Fruit fly (Drosophila melanogaster) whole organism, prepupa: ENCODE data around the gene CG5902.
A peak's percentile ranks its signal among the peaks of the same experiment; 100 is the strongest.

Experiments
- CG10631 ChIP-seq: fragments of 200-800 bp; sonication (Bioruptor generic); optimal IDR thresholded peaks from 2 replicates; lab custom pipeline; 2016; ENCODE audit warnings: missing biosample characterization, missing genetic modification characterization
- CG10669 ChIP-seq: fragments of 200-800 bp; sonication (Bioruptor generic); optimal IDR thresholded peaks from 3 replicates; lab custom pipeline; 2018; ENCODE audit warnings: missing biosample characterization, mild to moderate bottlenecking, missing genetic modification characterization, moderate library complexity
- CG11762 ChIP-seq: fragments of 200-800 bp; sonication (Bioruptor generic); optimal IDR thresholded peaks from 3 replicates; lab custom pipeline; 2016; ENCODE audit warnings: missing biosample characterization, missing genetic modification characterization; ENCODE audit not compliant: insufficient read depth
- CG11902 ChIP-seq: fragments of 200-800 bp; sonication (Bioruptor generic); optimal IDR thresholded peaks from 3 replicates; lab custom pipeline; 2016; ENCODE audit warnings: missing biosample characterization, missing genetic modification characterization
- CG15336 ChIP-seq: fragments of 200-800 bp; sonication (Bioruptor generic); IDR thresholded peaks from 2 replicates; pipeline ENCODE4 v1.3.6; 2022; ENCODE audit warnings: missing biosample characterization, missing genetic modification characterization
- CG1621 ChIP-seq: fragments of 200-800 bp; sonication (Bioruptor generic); optimal IDR thresholded peaks from 3 replicates; lab custom pipeline; 2018; ENCODE audit warnings: missing biosample characterization, mild to moderate bottlenecking, missing genetic modification characterization
- CG16779 ChIP-seq: fragments of 200-800 bp; sonication (Bioruptor generic); optimal IDR thresholded peaks from 3 replicates; lab custom pipeline; 2017; ENCODE audit warnings: missing biosample characterization, mild to moderate bottlenecking, missing genetic modification characterization
- CG3032 ChIP-seq: fragments of 200-800 bp; optimal IDR thresholded peaks from 2 replicates; lab custom pipeline; 2019; ENCODE audit warnings: missing biosample characterization, mild to moderate bottlenecking, missing genetic modification characterization, moderate library complexity
- CG31627 ChIP-seq: fragments of 200-800 bp; sonication (Bioruptor generic); optimal IDR thresholded peaks from 3 replicates; lab custom pipeline; 2016; ENCODE audit warnings: missing biosample characterization, missing genetic modification characterization
- CG32006 ChIP-seq: fragments of 200-800 bp; sonication (Bioruptor generic); optimal IDR thresholded peaks from 3 replicates; lab custom pipeline; 2017; ENCODE audit warnings: missing biosample characterization, mild to moderate bottlenecking, missing genetic modification characterization
- CG34406 ChIP-seq: fragments of 200-800 bp; sonication (Bioruptor generic); optimal IDR thresholded peaks from 3 replicates; lab custom pipeline; 2016; ENCODE audit warnings: missing biosample characterization, missing genetic modification characterization
- CG4318 ChIP-seq: fragments of 200-800 bp; sonication (Bioruptor generic); optimal IDR thresholded peaks from 3 replicates; lab custom pipeline; 2017; ENCODE audit warnings: missing biosample characterization, mild to moderate bottlenecking, missing genetic modification characterization
- CG6163 ChIP-seq: fragments of 200-800 bp; sonication (Bioruptor generic); IDR thresholded peaks from 3 replicates; pipeline ENCODE4 v1.3.6; 2022; ENCODE audit warnings: missing biosample characterization, missing genetic modification characterization
- CG6808 ChIP-seq: fragments of 200-800 bp; sonication (Bioruptor generic); optimal IDR thresholded peaks from 3 replicates; lab custom pipeline; 2017; ENCODE audit warnings: missing biosample characterization, missing genetic modification characterization, mild to moderate bottlenecking, moderate library complexity, missing genetic modification reagents
- CG6854 ChIP-seq: fragments of 200-800 bp; sonication (Bioruptor generic); optimal IDR thresholded peaks from 2 replicates; lab custom pipeline; 2017; ENCODE audit warnings: missing biosample characterization, mild to moderate bottlenecking, missing genetic modification characterization
- CG8119 ChIP-seq: fragments of 200-800 bp; sonication (Bioruptor generic); IDR thresholded peaks from 3 replicates; pipeline ENCODE4 v1.3.6; 2022; ENCODE audit warnings: missing biosample characterization, missing genetic modification characterization
- CG8632 ChIP-seq: fragments of 200-800 bp; sonication (Bioruptor generic); optimal IDR thresholded peaks from 3 replicates; lab custom pipeline; 2016; ENCODE audit warnings: missing biosample characterization, missing genetic modification characterization
- CG9139 ChIP-seq: fragments of 200-800 bp; sonication (Bioruptor generic); optimal IDR thresholded peaks from 3 replicates; lab custom pipeline; 2017; ENCODE audit warnings: missing biosample characterization, mild to moderate bottlenecking, missing genetic modification characterization
- Eip75B ChIP-seq: fragments of 200-800 bp; sonication (Bioruptor generic); optimal IDR thresholded peaks from 3 replicates; lab custom pipeline; 2016; ENCODE audit warnings: missing biosample characterization, missing genetic modification characterization
- Eip78C ChIP-seq: fragments of 200-800 bp; sonication (Bioruptor generic); peaks from one replicate; lab custom pipeline; 2016; ENCODE audit warnings: missing biosample characterization, missing genetic modification characterization
- Eip93F ChIP-seq: fragments of 200-800 bp; sonication (Bioruptor generic); optimal IDR thresholded peaks from 2 replicates; lab custom pipeline; 2016; ENCODE audit warnings: missing biosample characterization, mild to moderate bottlenecking, missing genetic modification characterization
- Ets96B ChIP-seq: fragments of 200-800 bp; optimal IDR thresholded peaks from 2 replicates; lab custom pipeline; 2019; ENCODE audit warnings: missing biosample characterization, mild to moderate bottlenecking, missing genetic modification characterization, moderate library complexity
- Gug ChIP-seq: fragments of 200-800 bp; sonication (Bioruptor generic); IDR thresholded peaks from 2 replicates; pipeline ENCODE4 v1.3.6; 2022; ENCODE audit warnings: missing biosample characterization, missing genetic modification characterization
- Hr4 ChIP-seq: fragments of 200-800 bp; sonication (Bioruptor generic); optimal IDR thresholded peaks from 3 replicates; lab custom pipeline; 2016; ENCODE audit warnings: missing biosample characterization, missing genetic modification characterization
- Met ChIP-seq: fragments of 200-800 bp; sonication (Bioruptor generic); optimal IDR thresholded peaks from 3 replicates; lab custom pipeline; 2016; ENCODE audit warnings: missing biosample characterization, missing genetic modification characterization
- OdsH ChIP-seq: fragments of 200-800 bp; sonication (Bioruptor generic); optimal IDR thresholded peaks from 3 replicates; lab custom pipeline; 2016; ENCODE audit warnings: missing biosample characterization, missing genetic modification characterization
- Smox ChIP-seq: fragments of 200-800 bp; sonication (Bioruptor generic); optimal IDR thresholded peaks from 3 replicates; lab custom pipeline; 2016; ENCODE audit warnings: missing biosample characterization, missing genetic modification characterization
- Sox102F ChIP-seq: fragments of 200-800 bp; sonication (Bioruptor generic); optimal IDR thresholded peaks from 2 replicates; lab custom pipeline; 2016; ENCODE audit warnings: missing biosample characterization, mild to moderate bottlenecking, missing genetic modification characterization
- Sox14 ChIP-seq: fragments of 200-800 bp; sonication (Bioruptor generic); optimal IDR thresholded peaks from 3 replicates; lab custom pipeline; 2016; ENCODE audit warnings: missing biosample characterization, missing genetic modification characterization
- achi ChIP-seq: fragments of 200-800 bp; sonication (Bioruptor generic); optimal IDR thresholded peaks from 3 replicates; lab custom pipeline; 2016; ENCODE audit warnings: missing biosample characterization, missing genetic modification characterization
- acj6 ChIP-seq: fragments of 200-800 bp; sonication (Bioruptor generic); optimal IDR thresholded peaks from 3 replicates; lab custom pipeline; 2016; ENCODE audit warnings: missing biosample characterization, missing genetic modification characterization
- cyc ChIP-seq: fragments of 200-800 bp; sonication (Bioruptor generic); optimal IDR thresholded peaks from 3 replicates; lab custom pipeline; 2016; ENCODE audit warnings: missing biosample characterization, missing genetic modification characterization
- dac ChIP-seq: fragments of 200-800 bp; sonication (Bioruptor generic); optimal IDR thresholded peaks from 2 replicates; lab custom pipeline; 2017; ENCODE audit warnings: missing biosample characterization, mild to moderate bottlenecking, missing genetic modification characterization
- dsx ChIP-seq: fragments of 200-800 bp; optimal IDR thresholded peaks from 3 replicates; lab custom pipeline; 2019; ENCODE audit warnings: missing biosample characterization, mild to moderate bottlenecking, missing genetic modification characterization, moderate library complexity; ENCODE audit not compliant: poor library complexity, severe bottlenecking
- eg ChIP-seq: fragments of 200-800 bp; sonication (Bioruptor generic); IDR thresholded peaks from 3 replicates; pipeline ENCODE4 v1.3.6; 2022; ENCODE audit warnings: missing biosample characterization, missing genetic modification characterization
- esn ChIP-seq: fragments of 200-800 bp; sonication (Bioruptor generic); optimal IDR thresholded peaks from 2 replicates; lab custom pipeline; 2016; ENCODE audit warnings: missing biosample characterization, mild to moderate bottlenecking, missing genetic modification characterization, moderate library complexity
- fd59A ChIP-seq: fragments of 200-800 bp; sonication (Bioruptor generic); optimal IDR thresholded peaks from 2 replicates; lab custom pipeline; 2017; ENCODE audit warnings: missing biosample characterization, mild to moderate bottlenecking, missing genetic modification characterization, missing genetic modification reagents
- fkh ChIP-seq: fragments of 200-800 bp; sonication (Bioruptor generic); optimal IDR thresholded peaks from 3 replicates; lab custom pipeline; 2017; ENCODE audit warnings: missing biosample characterization, mild to moderate bottlenecking, missing genetic modification characterization, moderate library complexity
- lz ChIP-seq: fragments of 200-800 bp; sonication (Bioruptor generic); optimal IDR thresholded peaks from 3 replicates; lab custom pipeline; 2016; ENCODE audit warnings: missing biosample characterization, missing genetic modification characterization
- net ChIP-seq: fragments of 200-800 bp; sonication (Bioruptor generic); optimal IDR thresholded peaks from 3 replicates; lab custom pipeline; 2016; ENCODE audit warnings: missing biosample characterization, missing genetic modification characterization
- pdm3 ChIP-seq: fragments of 200-800 bp; sonication (Bioruptor generic); optimal IDR thresholded peaks from 3 replicates; lab custom pipeline; 2016; ENCODE audit warnings: missing biosample characterization, missing genetic modification characterization
- spab ChIP-seq: fragments of 200-800 bp; sonication (Bioruptor generic); optimal IDR thresholded peaks from 2 replicates; lab custom pipeline; 2017; ENCODE audit warnings: missing biosample characterization, mild to moderate bottlenecking, missing genetic modification characterization, missing genetic modification reagents
- ss ChIP-seq, 2 experiments: fragments of 200-800 bp; sonication (Bioruptor generic); optimal IDR thresholded peaks; 2 replicates in 1 of 2; 3 replicates in 1 of 2; lab custom pipeline; 2017 to 2018; ENCODE audit warnings: mild to moderate bottlenecking in 2 of 2, missing biosample characterization in 2 of 2, missing genetic modification characterization in 2 of 2, moderate library complexity in 1 of 2
- topi ChIP-seq: fragments of 200-800 bp; sonication (Bioruptor generic); optimal IDR thresholded peaks from 3 replicates; lab custom pipeline; 2016; ENCODE audit warnings: missing biosample characterization, missing genetic modification characterization
- vri ChIP-seq: fragments of 200-800 bp; sonication (Bioruptor generic); optimal IDR thresholded peaks from 3 replicates; lab custom pipeline; 2016; ENCODE audit warnings: missing biosample characterization, mild to moderate bottlenecking, missing genetic modification characterization

CG5902 gene

dm6 chr3R:24031825-24032523, 45.5 kb downstream of the CG5902 start, which contains the start of the genes KrT95D and Mettl3 (continued):
- no peak for TF ChIP-seq Eip75B
- no peak for TF ChIP-seq CG8119 (GFP tag; lab: Robert Waterston, UW)
- TF ChIP-seq CG32006 (GFP tag; lab: Kevin White, UChicago) = no peak
- peak; percentile 1 for TF ChIP-seq CG3032 (tag; lab: Kevin White, UChicago)
- TF ChIP-seq topi (GFP tag; lab: Kevin White, UChicago) = no peak
- no peak for TF ChIP-seq CG6854 (GFP tag; lab: Kevin White, UChicago)
- TF ChIP-seq OdsH (GFP tag; lab: Kevin White, UChicago) = no peak
- peak; percentile 3 for TF ChIP-seq cyc (GFP tag; lab: Kevin White, UChicago)
- TF ChIP-seq Ets96B (tag; lab: Kevin White, UChicago) = no peak
- TF ChIP-seq CG8632 (GFP tag; lab: Kevin White, UChicago) = no peak
- TF ChIP-seq CG11762 (GFP tag; lab: Kevin White, UChicago) = no peak
- TF ChIP-seq ss (GFP tag; optimal IDR thresholded peaks at IDR 0.05; lab: Kevin White, UChicago) = no peak
- TF ChIP-seq CG1621 (tag; lab: Kevin White, UChicago) = no peak
- TF ChIP-seq dsx = no peak
- TF ChIP-seq acj6 (GFP tag; lab: Kevin White, UChicago) = no peak
- TF ChIP-seq CG11902 (GFP tag; lab: Kevin White, UChicago) = no peak
- no peak for TF ChIP-seq CG10669 (GFP tag; lab: Kevin White, UChicago)
- no peak for TF ChIP-seq CG4318
- no peak for TF ChIP-seq fd59A (GFP tag; lab: Kevin White, UChicago)
- TF ChIP-seq CG6808 (GFP tag; lab: Kevin White, UChicago) = no peak
- no peak for TF ChIP-seq CG15336 (GFP tag; lab: Robert Waterston, UW)
- no peak for TF ChIP-seq Gug (GFP tag; lab: Robert Waterston, UW)
- no peak for TF ChIP-seq CG16779
- no peak for TF ChIP-seq spab (GFP tag; lab: Kevin White, UChicago)
- TF ChIP-seq CG34406 (GFP tag; lab: Kevin White, UChicago) = no peak
- TF ChIP-seq Sox102F (GFP tag; lab: Kevin White, UChicago) = no peak
- TF ChIP-seq eg = no peak
- peak; percentile 9 for TF ChIP-seq Hr4
- TF ChIP-seq esn (GFP tag; lab: Kevin White, UChicago) = no peak
- no peak for TF ChIP-seq dac (GFP tag; lab: Kevin White, UChicago)
- no peak for TF ChIP-seq pdm3 (GFP tag; lab: Kevin White, UChicago)
- TF ChIP-seq vri (GFP tag; lab: Kevin White, UChicago) = no peak
- peak; percentile 2 for TF ChIP-seq lz (GFP tag; lab: Kevin White, UChicago)
- TF ChIP-seq achi (GFP tag; lab: Kevin White, UChicago) = no peak
- no peak for TF ChIP-seq CG10631
- peak; percentile 30 for TF ChIP-seq CG31627 (GFP tag; lab: Kevin White, UChicago)

dm6 chr3R:24037538-24038265, 51.3 kb downstream of the CG5902 start, which contains the start of gene spas:
TSS of gene spas (plus strand) at chr3R:24038215.
- TF ChIP-seq CG31627 (GFP tag; lab: Kevin White, UChicago) = peak; percentile 82
- peak; percentile 46; the same call in 1 of the 2 replicates for TF ChIP-seq CG15336 (GFP tag; lab: Robert Waterston, UW)
- TF ChIP-seq Eip93F (GFP tag; lab: Kevin White, UChicago) = no peak
- no peak for TF ChIP-seq CG16779
- peak; percentile 71 for TF ChIP-seq acj6 (GFP tag; lab: Kevin White, UChicago)
- peak; percentile 15 for TF ChIP-seq dsx
- TF ChIP-seq CG8632 (GFP tag; lab: Kevin White, UChicago) = peak; percentile 50
- TF ChIP-seq Sox14 (GFP tag; lab: Kevin White, UChicago) = peak; percentile 67
- TF ChIP-seq net (GFP tag; lab: Kevin White, UChicago) = no peak
- no peak for TF ChIP-seq CG9139 (GFP tag; lab: Kevin White, UChicago)
- TF ChIP-seq cyc (GFP tag; lab: Kevin White, UChicago) = peak; percentile 68
- TF ChIP-seq OdsH (GFP tag; lab: Kevin White, UChicago) = peak; percentile 69
- peak; percentile 75 for TF ChIP-seq achi (GFP tag; lab: Kevin White, UChicago)
- TF ChIP-seq Eip78C (GFP tag; lab: Kevin White, UChicago) = peak; percentile 85
- TF ChIP-seq CG6808 (GFP tag; lab: Kevin White, UChicago) = peak; percentile 44
- TF ChIP-seq Met (GFP tag; lab: Kevin White, UChicago) = peak; percentile 64
- TF ChIP-seq fkh (GFP tag; lab: Kevin White, UChicago) = peak; percentile 40
- peak; percentile 62 for TF ChIP-seq Gug (GFP tag; lab: Robert Waterston, UW)
- TF ChIP-seq CG6163 (GFP tag; lab: Robert Waterston, UW) = peak; percentile 70
- no peak for TF ChIP-seq Smox (GFP tag; lab: Kevin White, UChicago)
- peak; percentile 62 for TF ChIP-seq CG34406 (GFP tag; lab: Kevin White, UChicago)
- TF ChIP-seq vri (GFP tag; lab: Kevin White, UChicago) = peak; percentile 30
- no peak for TF ChIP-seq spab (GFP tag; lab: Kevin White, UChicago)
- TF ChIP-seq fd59A (GFP tag; lab: Kevin White, UChicago) = peak; percentile 41
- TF ChIP-seq CG10631 = peak; percentile 85
- peak; percentile 74 for TF ChIP-seq CG11902 (GFP tag; lab: Kevin White, UChicago)
